Worm (Caenorhabditis elegans): ENCODE measurements around the gene C18D11.10.

DNA sequence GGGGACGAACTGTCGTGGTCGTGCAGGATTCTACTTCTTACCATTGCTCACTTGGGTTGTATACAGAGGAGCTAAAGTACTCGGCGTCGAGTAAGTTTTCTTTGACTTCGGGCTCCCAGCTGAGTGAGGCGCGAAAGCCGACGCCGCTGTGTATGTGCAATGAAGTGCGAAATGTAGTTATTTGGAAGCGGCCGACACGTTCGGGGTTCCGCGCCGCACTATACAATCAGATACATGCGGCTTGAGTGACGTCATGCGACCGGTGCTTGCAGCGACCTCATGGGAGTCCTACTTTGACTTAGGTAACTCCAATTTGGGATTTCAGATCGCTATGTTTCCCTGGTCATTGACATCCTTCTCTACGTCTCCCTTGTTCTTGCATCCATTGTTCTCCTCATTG lies 10.3 kb downstream of the C18D11.10 start:
- TF ChIP-seq fos-1 (tag; optimal IDR thresholded peaks at IDR 0.05) (no peak), ceh-82 (tag; optimal IDR thresholded peaks at IDR 0.05) (no peak)
